Worm (Caenorhabditis elegans): ENCODE data around the gene col-121.

Gene col-121

DNA sequence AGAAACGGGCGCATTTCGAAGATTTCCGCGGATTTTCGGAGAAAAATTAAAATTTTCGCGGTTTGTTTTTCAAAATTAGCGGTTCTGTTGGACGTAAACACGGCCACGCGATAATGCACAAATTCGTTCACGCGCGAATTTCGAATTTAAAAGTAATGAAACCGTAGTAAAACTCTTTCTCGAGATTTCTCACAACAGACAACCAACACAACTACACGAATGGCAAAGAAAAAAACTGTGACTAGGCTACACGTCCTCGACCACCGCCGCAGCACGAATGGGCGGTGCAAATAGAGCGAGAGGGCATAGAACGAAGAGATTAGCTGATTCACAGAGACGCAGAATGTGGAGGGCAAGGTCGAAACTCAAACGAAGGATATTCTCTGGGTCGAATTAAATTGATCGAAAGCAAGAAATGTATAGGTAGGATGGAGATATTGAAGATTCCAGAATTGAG, 44.9 kb upstream of the col-121 start, which contains the start of gene idh-1 (continued):
- TF ChIP-seq tbx-9 (tag; optimal IDR thresholded peaks at IDR 0.05; ENCODE audit: borderline replicate concordance) (peak; percentile 23), let-607 (tag; optimal IDR thresholded peaks at IDR 0.05) (no peak), snpc-4 (GFP tag; optimal IDR thresholded peaks at IDR 0.05) (no peak), snpc-4 (tag; optimal IDR thresholded peaks at IDR 0.05) (peak; percentile 14 to 79 (median 38)), tbp1 (GFP tag; optimal IDR thresholded peaks at IDR 0.05) (peak; percentile 53), dox-1 (GFP tag; IDR thresholded peaks at IDR 0.05) (peak; percentile 64; the same call in 1 of the 2 replicates), attf-6 (GFP tag; IDR thresholded peaks at IDR 0.05) (peak; percentile 59; the same call in 1 of the 2 replicates), Y56A3A.18 (GFP tag; IDR thresholded peaks at IDR 0.05) (peak; percentile 37; the same call in 1 of the 2 replicates), ZK185.1 (tag; optimal IDR thresholded peaks at IDR 0.05; ENCODE audit: poor library complexity, severe bottlenecking) (no peak), ama-1 (optimal IDR thresholded peaks at IDR 0.05) (peak; percentile 23), ama-1 (GFP tag; optimal IDR thresholded peaks at IDR 0.05) (no peak), dpff-1 (tag; optimal IDR thresholded peaks at IDR 0.05) (no peak), attf-5 (GFP tag; optimal IDR thresholded peaks at IDR 0.05) (peak; percentile 38), aptf-3 (GFP tag; IDR thresholded peaks at IDR 0.05) (no peak), madf-3 (GFP tag; IDR thresholded peaks at IDR 0.05) (0 out of 2 replicates have a peak, but pooled peaks have one; percentile 55), T07F8.4 (tag; optimal IDR thresholded peaks at IDR 0.05) (no peak), nhr-80 (tag; optimal IDR thresholded peaks at IDR 0.05) (peak; percentile 20), lin-35 (GFP tag; optimal IDR thresholded peaks at IDR 0.05) (peak; percentile 0 to 72 (median 30)), Y53G8AR.9 (GFP tag; conservative IDR thresholded peaks at IDR 0.05) (no peak), zfh-2 (GFP tag; conservative IDR thresholded peaks at IDR 0.05) (peak; percentile 62; the same call in 1 of the 2 replicates), sea-2 (GFP tag; IDR thresholded peaks at IDR 0.05) (no peak), F37B4.10 (GFP tag; IDR thresholded peaks at IDR 0.05) (no peak), hmg-20 (GFP tag; IDR thresholded peaks at IDR 0.05) (no peak), nhr-120 (GFP tag; IDR thresholded peaks at IDR 0.05) (no peak), ceh-100 (GFP tag; IDR thresholded peaks at IDR 0.05) (peak; percentile 19; the same call in 1 of the 2 replicates), snpc-1.3 (tag; optimal IDR thresholded peaks at IDR 0.05; ENCODE audit: insufficient read depth) (peak; percentile 61), madf-6 (GFP tag; IDR thresholded peaks at IDR 0.05) (peak; percentile 92), F33H1.4 (GFP tag; IDR thresholded peaks at IDR 0.05) (peak; percentile 71), mxl-1 (tag; optimal IDR thresholded peaks at IDR 0.05) (no peak), rec-8 (tag; optimal IDR thresholded peaks at IDR 0.05) (no peak), nhr-90 (tag; optimal IDR thresholded peaks at IDR 0.05) (no peak), die-1 (tag; optimal IDR thresholded peaks at IDR 0.05) (no peak), B0336.3 (GFP tag; IDR thresholded peaks at IDR 0.05) (peak; percentile 71), nhr-27 (tag; optimal IDR thresholded peaks at IDR 0.05) (no peak), unc-62 (GFP tag; optimal IDR thresholded peaks at IDR 0.05) (no peak), somi-1 (GFP tag; optimal IDR thresholded peaks at IDR 0.05) (peak; percentile 58), ceh-40 (GFP tag; IDR thresholded peaks at IDR 0.05) (no peak), ztf-3 (GFP tag; optimal IDR thresholded peaks at IDR 0.05) (no peak), lsl-1 (GFP tag; optimal IDR thresholded peaks at IDR 0.05) (peak; percentile 74), B0261.1 (tag; optimal IDR thresholded peaks at IDR 0.05) (no peak), ceh-27 (GFP tag; optimal IDR thresholded peaks at IDR 0.05) (peak; percentile 11), F39B2.1 (GFP tag; IDR thresholded peaks at IDR 0.05) (no peak), dpl-1 (GFP tag; optimal IDR thresholded peaks at IDR 0.05) (peak; percentile 88), hsf-1 (GFP tag; IDR thresholded peaks at IDR 0.05) (peak; percentile 65), egrh-3 (GFP tag; IDR thresholded peaks at IDR 0.05) (no peak), B0019.2 (GFP tag; conservative IDR thresholded peaks at IDR 0.05) (peak; percentile 66; the same call in 1 of the 2 replicates), efl-1 (GFP tag; optimal IDR thresholded peaks at IDR 0.05) (peak; percentile 95), nfyb-1 (GFP tag; IDR thresholded peaks at IDR 0.05) (0 out of 2 replicates have a peak, but pooled peaks have one; percentile 17), hmg-1.2 (GFP tag; IDR thresholded peaks at IDR 0.05) (peak; percentile 58)
